Worm (Caenorhabditis elegans) whole organism, late embryonic: Measurements from ENCODE around the gene imp-2.

Experiments used
- C38D4.7 ChIP-seq: fragments of 200-800 bp; sonication (Bioruptor generic); optimal IDR thresholded peaks from 2 replicates; lab custom pipeline; 2018; ENCODE audit warnings: mild to moderate bottlenecking, missing genetic modification characterization, moderate library complexity, missing compliant biosample characterization
- F13H6.1 ChIP-seq: sonication (generic microtip); optimal IDR thresholded peaks from 2 replicates; lab custom pipeline; 2016; ENCODE audit warnings: missing genetic modification characterization, missing compliant biosample characterization
- T23F11.4 ChIP-seq: fragments of 200-800 bp; sonication (Bioruptor generic); optimal IDR thresholded peaks from 2 replicates; lab custom pipeline; 2018; ENCODE audit warnings: mild to moderate bottlenecking, missing genetic modification characterization, missing compliant biosample characterization
- Y22D7AL.16 ChIP-seq: sonication (generic microtip); optimal IDR thresholded peaks from 2 replicates; lab custom pipeline; 2016; ENCODE audit warnings: missing genetic modification characterization, missing compliant biosample characterization
- ama-1 ChIP-seq: fragments of 150-350 bp; optimal IDR thresholded peaks from 2 replicates; lab custom pipeline; 2014
- ceh-18 ChIP-seq: sonication (generic microtip); optimal IDR thresholded peaks from 2 replicates; lab custom pipeline; 2016; ENCODE audit warnings: missing genetic modification characterization, missing compliant biosample characterization
- ceh-22 ChIP-seq: sonication (generic microtip); optimal IDR thresholded peaks from 2 replicates; lab custom pipeline; 2017; ENCODE audit warnings: missing biosample characterization, missing genetic modification characterization
- ceh-24 ChIP-seq: sonication (generic microtip); optimal IDR thresholded peaks from 2 replicates; lab custom pipeline; 2016; ENCODE audit warnings: mild to moderate bottlenecking, missing genetic modification characterization, missing compliant biosample characterization
- ceh-30 ChIP-seq: fragments of 150-350 bp; optimal IDR thresholded peaks from 2 replicates; lab custom pipeline; 2014; ENCODE audit warnings: missing biosample characterization, missing genetic modification characterization
- ceh-31 ChIP-seq: sonication (generic microtip); optimal IDR thresholded peaks from 2 replicates; lab custom pipeline; 2016; ENCODE audit warnings: missing genetic modification characterization, missing compliant biosample characterization
- ceh-34 ChIP-seq: sonication (generic microtip); optimal IDR thresholded peaks from 2 replicates; lab custom pipeline; 2016; ENCODE audit warnings: mild to moderate bottlenecking, missing genetic modification characterization, missing compliant biosample characterization
- ceh-48 ChIP-seq: sonication (generic microtip); optimal IDR thresholded peaks from 2 replicates; lab custom pipeline; 2016; ENCODE audit warnings: missing genetic modification characterization, inconsistent platforms, missing compliant biosample characterization
- dmd-4 ChIP-seq: sonication (generic microtip); optimal IDR thresholded peaks from 2 replicates; lab custom pipeline; 2016; ENCODE audit warnings: borderline replicate concordance, missing genetic modification characterization, missing compliant biosample characterization
- elt-2 ChIP-seq: sonication (generic microtip); optimal IDR thresholded peaks from 2 replicates; lab custom pipeline; 2016; ENCODE audit warnings: missing genetic modification reagents, missing genetic modification characterization, missing compliant biosample characterization
- elt-4 ChIP-seq: sonication (generic microtip); optimal IDR thresholded peaks from 2 replicates; lab custom pipeline; 2016; ENCODE audit warnings: missing genetic modification characterization, missing compliant biosample characterization
- eyg-1 ChIP-seq: sonication (generic microtip); optimal IDR thresholded peaks from 2 replicates; lab custom pipeline; 2016; ENCODE audit warnings: missing genotype, missing genetic modification characterization, missing compliant biosample characterization
- fkh-10 ChIP-seq: fragments of 150-350 bp; optimal IDR thresholded peaks from 2 replicates; lab custom pipeline; 2014; ENCODE audit warnings: missing biosample characterization, missing genetic modification reagents, missing genetic modification characterization
- gmeb-2 ChIP-seq: sonication (generic microtip); optimal IDR thresholded peaks from 2 replicates; lab custom pipeline; 2016; ENCODE audit warnings: missing genetic modification characterization, inconsistent platforms, missing compliant biosample characterization
- hlh-13 ChIP-seq: fragments of 200-800 bp; sonication (Bioruptor generic); optimal IDR thresholded peaks from 2 replicates; lab custom pipeline; 2018; ENCODE audit warnings: mild to moderate bottlenecking, missing genetic modification characterization, missing compliant biosample characterization
- hlh-15 ChIP-seq: sonication (generic microtip); optimal IDR thresholded peaks from 2 replicates; lab custom pipeline; 2016; ENCODE audit warnings: missing genetic modification characterization, missing compliant biosample characterization
- hlh-30 ChIP-seq: sonication (generic microtip); optimal IDR thresholded peaks from 2 replicates; lab custom pipeline; 2017; ENCODE audit warnings: antibody characterized with exemption, missing genetic modification characterization, missing compliant biosample characterization; ENCODE audit not compliant: insufficient read depth
- hlh-6 ChIP-seq: sonication (generic microtip); optimal IDR thresholded peaks from 2 replicates; lab custom pipeline; 2016; ENCODE audit warnings: missing genotype, missing genetic modification characterization, missing compliant biosample characterization
- hlh-8 ChIP-seq: sonication (generic microtip); optimal IDR thresholded peaks from 2 replicates; lab custom pipeline; 2016; ENCODE audit warnings: missing genotype, missing genetic modification characterization, missing compliant biosample characterization
- lim-6 ChIP-seq: sonication (generic microtip); optimal IDR thresholded peaks from 2 replicates; lab custom pipeline; 2016; ENCODE audit warnings: missing genetic modification characterization, missing compliant biosample characterization
- nfya-1 ChIP-seq: sonication (generic microtip); optimal IDR thresholded peaks from 2 replicates; lab custom pipeline; 2017; ENCODE audit warnings: missing genetic modification characterization, mild to moderate bottlenecking, missing compliant biosample characterization, antibody characterized with exemption, moderate library complexity
- pag-3 ChIP-seq: sonication (generic microtip); optimal IDR thresholded peaks from 2 replicates; lab custom pipeline; 2016; ENCODE audit warnings: missing compliant biosample characterization, missing genetic modification characterization, borderline replicate concordance
- pax-1 ChIP-seq: fragments of 150-350 bp; optimal IDR thresholded peaks from 2 replicates; lab custom pipeline; 2014; ENCODE audit warnings: missing biosample characterization, missing genetic modification characterization
- pha-2 ChIP-seq: sonication (generic microtip); optimal IDR thresholded peaks from 2 replicates; lab custom pipeline; 2017; ENCODE audit warnings: mild to moderate bottlenecking, missing genetic modification characterization, missing compliant biosample characterization
- pha-4 ChIP-seq: fragments of 150-350 bp; optimal IDR thresholded peaks from 2 replicates; lab custom pipeline; 2018; ENCODE audit warnings: missing biosample characterization, missing genetic modification reagents, missing genetic modification characterization
- pqm-1 ChIP-seq: sonication (generic microtip); optimal IDR thresholded peaks from 2 replicates; lab custom pipeline; 2016; ENCODE audit warnings: missing genetic modification characterization, missing compliant biosample characterization
- pros-1 ChIP-seq: fragments of 150-350 bp; optimal IDR thresholded peaks from 2 replicates; lab custom pipeline; 2014; ENCODE audit warnings: missing biosample characterization, missing genetic modification reagents, missing genetic modification characterization
- ref-2 ChIP-seq: sonication (generic microtip); optimal IDR thresholded peaks from 2 replicates; lab custom pipeline; 2016; ENCODE audit warnings: missing genetic modification characterization, missing compliant biosample characterization
- sdc-2 ChIP-seq: sonication (generic microtip); optimal IDR thresholded peaks from 2 replicates; lab custom pipeline; 2016; ENCODE audit warnings: missing genotype, missing genetic modification characterization, missing compliant biosample characterization
- sox-4 ChIP-seq: sonication (generic microtip); optimal IDR thresholded peaks from 2 replicates; lab custom pipeline; 2017; ENCODE audit warnings: mild to moderate bottlenecking, missing genetic modification characterization, inconsistent platforms, missing compliant biosample characterization
- unc-42 ChIP-seq: sonication (generic microtip); optimal IDR thresholded peaks from 2 replicates; lab custom pipeline; 2016; ENCODE audit warnings: missing genotype, missing genetic modification characterization, missing compliant biosample characterization
- unc-86 ChIP-seq: sonication (generic microtip); optimal IDR thresholded peaks from 2 replicates; lab custom pipeline; 2016; ENCODE audit warnings: missing genetic modification characterization, missing compliant biosample characterization
- zip-5 ChIP-seq: sonication (generic microtip); optimal IDR thresholded peaks from 2 replicates; lab custom pipeline; 2016; ENCODE audit warnings: missing genetic modification characterization, missing compliant biosample characterization
- ztf-16 ChIP-seq: sonication (generic microtip); optimal IDR thresholded peaks from 2 replicates; lab custom pipeline; 2017; ENCODE audit warnings: missing genetic modification characterization, missing compliant biosample characterization

Gene imp-2

DNA sequence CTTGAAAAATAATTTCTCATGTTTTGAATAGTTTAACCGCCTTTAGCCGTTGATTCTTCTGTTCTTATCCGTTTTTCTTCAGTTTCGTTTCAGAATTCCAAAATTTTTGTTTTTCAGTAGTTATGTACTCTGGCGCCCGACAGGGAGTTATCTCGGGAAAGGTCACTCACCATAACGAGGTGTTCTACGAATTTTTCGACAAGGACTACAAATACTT, 24.4 kb upstream of the imp-2 start, which contains the start of gene F01G4.4:
Gene F01G4.4 (plus strand): TSS at position 118 of the 217 bp plus-strand sequence.
- TF ChIP-seq hlh-6 (tag; lab: Kevin White, UChicago) (no peak), C38D4.7 (GFP tag; lab: Kevin White, UChicago) (no peak), ztf-16 (tag; lab: Kevin White, UChicago) (no peak), ama-1 (lab: Kevin White, UChicago) (no peak), unc-42 (no peak), hlh-15 (tag; lab: Kevin White, UChicago) (no peak), F13H6.1 (tag; lab: Kevin White, UChicago) (no peak), hlh-13 (GFP tag; lab: Kevin White, UChicago) (no peak), lim-6 (tag; lab: Kevin White, UChicago) (no peak), ceh-22 (tag; lab: Kevin White, UChicago) (no peak), ceh-18 (tag; lab: Kevin White, UChicago) (no peak), hlh-8 (tag; lab: Kevin White, UChicago) (no peak)

DNA sequence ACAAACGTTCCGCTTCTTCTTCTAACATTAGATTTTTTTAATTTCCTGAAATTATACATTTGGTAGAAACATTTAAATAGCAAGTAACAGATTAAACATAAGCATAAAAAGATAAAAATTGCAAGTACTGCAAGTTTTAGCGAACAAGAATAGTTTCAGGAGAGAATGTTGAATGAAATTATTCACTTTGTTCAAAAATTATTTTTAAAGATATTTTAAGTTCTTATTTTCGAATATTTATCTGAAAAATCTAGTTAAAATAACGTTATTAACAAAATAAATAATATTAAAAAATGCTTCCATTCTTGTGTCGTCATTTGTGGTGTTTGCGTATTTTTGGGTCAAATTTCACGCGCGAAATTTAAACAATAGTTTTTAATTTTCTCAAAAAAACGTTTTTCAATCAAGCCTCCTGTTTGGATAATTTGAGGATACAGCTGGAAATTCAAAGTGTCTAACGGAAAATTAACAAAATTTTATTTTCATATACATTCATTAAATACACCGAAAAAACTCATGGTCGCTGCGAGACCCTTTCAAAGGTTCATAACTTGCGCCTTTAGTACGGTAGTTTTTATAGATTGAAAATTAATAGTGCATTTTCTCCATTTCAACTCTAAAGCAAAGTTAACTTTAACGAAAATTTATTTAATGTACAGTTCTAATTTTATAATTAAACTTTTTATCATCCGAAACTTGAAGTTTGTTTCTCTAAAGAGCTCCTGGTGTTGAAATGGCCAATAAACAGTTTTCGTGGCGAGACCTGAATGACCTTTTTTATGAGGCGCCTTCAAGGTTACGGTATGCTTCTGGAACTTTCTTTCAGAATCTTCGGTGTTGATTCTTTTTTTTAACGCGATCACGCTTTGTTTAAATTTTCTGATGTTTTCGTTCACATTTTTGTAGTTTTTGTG, 23.9 kb upstream of the imp-2 start, which contains the start of gene skih-2:
Gene skih-2 (minus strand): TSS at position 51 of the 914 bp plus-strand sequence.
- TF ChIP-seq ceh-48 (no peak), ceh-34 (peak; percentile 90), nfya-1 (peak; percentile 27)

DNA sequence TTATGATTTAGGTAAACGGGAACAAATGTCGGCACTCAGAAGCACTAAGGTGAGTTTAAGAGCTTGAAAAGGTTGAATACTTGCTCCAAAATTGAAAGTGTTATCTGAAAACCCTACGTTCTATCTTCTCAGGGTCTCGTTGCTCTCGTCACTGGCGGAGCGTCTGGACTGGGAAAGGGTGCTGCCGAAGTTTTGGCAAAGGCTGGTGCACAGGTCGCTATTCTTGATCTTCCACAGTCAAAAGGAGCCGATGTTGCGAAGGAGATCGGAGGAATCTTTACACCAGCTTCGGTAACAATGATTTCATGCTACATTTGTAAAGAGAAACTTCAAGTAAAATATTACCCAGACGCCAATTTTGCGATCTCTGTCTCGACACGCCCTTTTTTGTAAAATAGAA, 12.6 kb upstream of the imp-2 start, which contains the start of gene ard-1:
Gene ard-1 (plus strand): TSS at position 12 of the 400 bp plus-strand sequence.
- TF ChIP-seq ceh-24 (tag; lab: Kevin White, UChicago) (no peak), sdc-2 (tag; lab: Kevin White, UChicago) (no peak), lim-6 (tag; lab: Kevin White, UChicago) (no peak), elt-4 (no peak), dmd-4 (no peak), zip-5 (tag; lab: Kevin White, UChicago) (no peak), pax-1 (tag; lab: Kevin White, UChicago) (no peak), elt-2 (tag; lab: Kevin White, UChicago) (no peak), pros-1 (tag; lab: Kevin White, UChicago) (no peak), T23F11.4 (no peak), fkh-10 (GFP tag; lab: Kevin White, UChicago) (no peak), sox-4 (tag; lab: Kevin White, UChicago) (no peak), pag-3 (tag; lab: Kevin White, UChicago) (no peak)
- TF ChIP-seq, all 69 proteins: peak for 0

DNA sequence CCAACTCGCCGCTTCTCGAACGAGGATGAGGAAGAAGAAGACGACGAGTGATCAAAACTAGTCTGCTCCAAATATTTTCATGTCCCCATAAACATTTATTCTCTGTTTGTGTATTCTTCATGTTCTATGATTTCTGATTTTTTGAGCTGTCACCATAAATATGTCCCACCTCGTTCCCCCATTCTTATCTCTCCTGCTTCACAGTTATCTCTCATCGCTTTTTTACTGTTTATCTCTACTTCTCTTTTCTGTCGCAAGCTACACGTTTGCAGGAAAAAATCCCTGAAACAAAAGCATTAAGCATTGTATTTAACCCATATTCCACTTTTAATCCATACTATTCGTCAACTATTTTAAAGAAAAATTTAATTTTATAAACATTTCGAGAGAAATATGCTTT, 12.1 kb upstream of the imp-2 start:
- no peak for TF ChIP-seq ama-1 (lab: Kevin White, UChicago)
- TF ChIP-seq T23F11.4 = no peak
- TF ChIP-seq ref-2 (tag; lab: Kevin White, UChicago) = no peak
- no peak for TF ChIP-seq unc-86 (tag; lab: Kevin White, UChicago)
- TF ChIP-seq ceh-48 = no peak
- no peak for TF ChIP-seq pha-2 (tag; lab: Kevin White, UChicago)
- no peak for TF ChIP-seq Y22D7AL.16 (tag; lab: Kevin White, UChicago)
- TF ChIP-seq ztf-16 (tag; lab: Kevin White, UChicago) = no peak
- TF ChIP-seq ceh-31 (tag; lab: Kevin White, UChicago) = no peak
- no peak for TF ChIP-seq pqm-1 (tag; lab: Kevin White, UChicago)
- TF ChIP-seq eyg-1 (tag; lab: Kevin White, UChicago) = no peak
- TF ChIP-seq sdc-2 (tag; lab: Kevin White, UChicago) = no peak
- no peak for TF ChIP-seq pha-4
- no peak for TF ChIP-seq pros-1 (tag; lab: Kevin White, UChicago)
- no peak for TF ChIP-seq ceh-30 (tag; lab: Kevin White, UChicago)
- TF ChIP-seq gmeb-2 (tag; lab: Kevin White, UChicago) = no peak
- no peak for TF ChIP-seq hlh-30 (tag; lab: Kevin White, UChicago)
